Fruit fly (Drosophila melanogaster) whole organism, prepupa: ENCODE data around the gene enc.

Experiments
- Blimp-1 ChIP-seq: fragments of 200-800 bp; sonication (Bioruptor generic); optimal IDR thresholded peaks from 3 replicates; lab custom pipeline; 2017; ENCODE audit warnings: missing biosample characterization, missing genetic modification characterization, mild to moderate bottlenecking, moderate library complexity, missing genetic modification reagents
- CG10669 ChIP-seq: fragments of 200-800 bp; sonication (Bioruptor generic); optimal IDR thresholded peaks from 3 replicates; lab custom pipeline; 2018; ENCODE audit warnings: missing biosample characterization, mild to moderate bottlenecking, missing genetic modification characterization, moderate library complexity
- CG11294 ChIP-seq: fragments of 200-800 bp; sonication (Bioruptor generic); IDR thresholded peaks from 2 replicates; pipeline ENCODE4 v1.3.6; 2022; ENCODE audit warnings: missing biosample characterization, missing genetic modification characterization
- CG11902 ChIP-seq: fragments of 200-800 bp; sonication (Bioruptor generic); optimal IDR thresholded peaks from 3 replicates; lab custom pipeline; 2016; ENCODE audit warnings: missing biosample characterization, missing genetic modification characterization
- CG15336 ChIP-seq: fragments of 200-800 bp; sonication (Bioruptor generic); IDR thresholded peaks from 2 replicates; pipeline ENCODE4 v1.3.6; 2022; ENCODE audit warnings: missing biosample characterization, missing genetic modification characterization
- CG1621 ChIP-seq: fragments of 200-800 bp; sonication (Bioruptor generic); optimal IDR thresholded peaks from 3 replicates; lab custom pipeline; 2018; ENCODE audit warnings: missing biosample characterization, mild to moderate bottlenecking, missing genetic modification characterization
- CG16779 ChIP-seq: fragments of 200-800 bp; sonication (Bioruptor generic); optimal IDR thresholded peaks from 3 replicates; lab custom pipeline; 2017; ENCODE audit warnings: missing biosample characterization, mild to moderate bottlenecking, missing genetic modification characterization
- CG31627 ChIP-seq: fragments of 200-800 bp; sonication (Bioruptor generic); optimal IDR thresholded peaks from 3 replicates; lab custom pipeline; 2016; ENCODE audit warnings: missing biosample characterization, missing genetic modification characterization
- CG34406 ChIP-seq: fragments of 200-800 bp; sonication (Bioruptor generic); optimal IDR thresholded peaks from 3 replicates; lab custom pipeline; 2016; ENCODE audit warnings: missing biosample characterization, missing genetic modification characterization
- CG3919 ChIP-seq: fragments of 200-800 bp; sonication (Bioruptor generic); optimal IDR thresholded peaks from 3 replicates; lab custom pipeline; 2016; ENCODE audit warnings: missing biosample characterization, missing genetic modification characterization
- CG6163 ChIP-seq: fragments of 200-800 bp; sonication (Bioruptor generic); IDR thresholded peaks from 3 replicates; pipeline ENCODE4 v1.3.6; 2022; ENCODE audit warnings: missing biosample characterization, missing genetic modification characterization
- CG6276 ChIP-seq: fragments of 200-800 bp; sonication (Bioruptor generic); optimal IDR thresholded peaks from 2 replicates; lab custom pipeline; 2017; ENCODE audit warnings: missing biosample characterization, mild to moderate bottlenecking, missing genetic modification characterization
- CG6792 ChIP-seq: fragments of 200-800 bp; sonication (Bioruptor generic); optimal IDR thresholded peaks from 3 replicates; lab custom pipeline; 2016; ENCODE audit warnings: missing biosample characterization, missing genetic modification characterization
- CG6854 ChIP-seq: fragments of 200-800 bp; sonication (Bioruptor generic); optimal IDR thresholded peaks from 2 replicates; lab custom pipeline; 2017; ENCODE audit warnings: missing biosample characterization, mild to moderate bottlenecking, missing genetic modification characterization
- CG8119 ChIP-seq: fragments of 200-800 bp; sonication (Bioruptor generic); IDR thresholded peaks from 3 replicates; pipeline ENCODE4 v1.3.6; 2022; ENCODE audit warnings: missing biosample characterization, missing genetic modification characterization
- CG8632 ChIP-seq: fragments of 200-800 bp; sonication (Bioruptor generic); optimal IDR thresholded peaks from 3 replicates; lab custom pipeline; 2016; ENCODE audit warnings: missing biosample characterization, missing genetic modification characterization
- CG9139 ChIP-seq: fragments of 200-800 bp; sonication (Bioruptor generic); optimal IDR thresholded peaks from 3 replicates; lab custom pipeline; 2017; ENCODE audit warnings: missing biosample characterization, mild to moderate bottlenecking, missing genetic modification characterization
- Eip75B ChIP-seq: fragments of 200-800 bp; sonication (Bioruptor generic); optimal IDR thresholded peaks from 3 replicates; lab custom pipeline; 2016; ENCODE audit warnings: missing biosample characterization, missing genetic modification characterization
- Eip93F ChIP-seq: fragments of 200-800 bp; sonication (Bioruptor generic); optimal IDR thresholded peaks from 2 replicates; lab custom pipeline; 2016; ENCODE audit warnings: missing biosample characterization, mild to moderate bottlenecking, missing genetic modification characterization
- Ets96B ChIP-seq: fragments of 200-800 bp; optimal IDR thresholded peaks from 2 replicates; lab custom pipeline; 2019; ENCODE audit warnings: missing biosample characterization, mild to moderate bottlenecking, missing genetic modification characterization, moderate library complexity
- Gug ChIP-seq: fragments of 200-800 bp; sonication (Bioruptor generic); IDR thresholded peaks from 2 replicates; pipeline ENCODE4 v1.3.6; 2022; ENCODE audit warnings: missing biosample characterization, missing genetic modification characterization
- Hr38 ChIP-seq: sonication (Bioruptor generic); optimal IDR thresholded peaks from 2 replicates; lab custom pipeline; 2016; ENCODE audit warnings: missing biosample characterization, missing genetic modification characterization
- Hr39 ChIP-seq: fragments of 200-800 bp; sonication (Bioruptor generic); optimal IDR thresholded peaks from 2 replicates; lab custom pipeline; 2016; ENCODE audit warnings: missing biosample characterization, missing genetic modification characterization
- Lpt ChIP-seq: fragments of 200-800 bp; sonication (Bioruptor generic); optimal IDR thresholded peaks from 3 replicates; lab custom pipeline; 2016; ENCODE audit warnings: missing biosample characterization, missing genetic modification characterization
- Met ChIP-seq: fragments of 200-800 bp; sonication (Bioruptor generic); optimal IDR thresholded peaks from 3 replicates; lab custom pipeline; 2016; ENCODE audit warnings: missing biosample characterization, missing genetic modification characterization
- OdsH ChIP-seq: fragments of 200-800 bp; sonication (Bioruptor generic); optimal IDR thresholded peaks from 3 replicates; lab custom pipeline; 2016; ENCODE audit warnings: missing biosample characterization, missing genetic modification characterization
- Smox ChIP-seq: fragments of 200-800 bp; sonication (Bioruptor generic); optimal IDR thresholded peaks from 3 replicates; lab custom pipeline; 2016; ENCODE audit warnings: missing biosample characterization, missing genetic modification characterization
- Sox102F ChIP-seq: fragments of 200-800 bp; sonication (Bioruptor generic); optimal IDR thresholded peaks from 2 replicates; lab custom pipeline; 2016; ENCODE audit warnings: missing biosample characterization, mild to moderate bottlenecking, missing genetic modification characterization
- Sox14 ChIP-seq: fragments of 200-800 bp; sonication (Bioruptor generic); optimal IDR thresholded peaks from 3 replicates; lab custom pipeline; 2016; ENCODE audit warnings: missing biosample characterization, missing genetic modification characterization
- Sox15 ChIP-seq: fragments of 200-800 bp; sonication (Bioruptor generic); optimal IDR thresholded peaks from 3 replicates; lab custom pipeline; 2016; ENCODE audit warnings: missing biosample characterization, missing genetic modification characterization
- acj6 ChIP-seq: fragments of 200-800 bp; sonication (Bioruptor generic); optimal IDR thresholded peaks from 3 replicates; lab custom pipeline; 2016; ENCODE audit warnings: missing biosample characterization, missing genetic modification characterization
- dac ChIP-seq: fragments of 200-800 bp; sonication (Bioruptor generic); optimal IDR thresholded peaks from 2 replicates; lab custom pipeline; 2017; ENCODE audit warnings: missing biosample characterization, mild to moderate bottlenecking, missing genetic modification characterization
- dsx ChIP-seq: fragments of 200-800 bp; optimal IDR thresholded peaks from 3 replicates; lab custom pipeline; 2019; ENCODE audit warnings: missing biosample characterization, mild to moderate bottlenecking, missing genetic modification characterization, moderate library complexity; ENCODE audit not compliant: poor library complexity, severe bottlenecking
- eg ChIP-seq: fragments of 200-800 bp; sonication (Bioruptor generic); IDR thresholded peaks from 3 replicates; pipeline ENCODE4 v1.3.6; 2022; ENCODE audit warnings: missing biosample characterization, missing genetic modification characterization
- esn ChIP-seq: fragments of 200-800 bp; sonication (Bioruptor generic); optimal IDR thresholded peaks from 2 replicates; lab custom pipeline; 2016; ENCODE audit warnings: missing biosample characterization, mild to moderate bottlenecking, missing genetic modification characterization, moderate library complexity
- fd59A ChIP-seq: fragments of 200-800 bp; sonication (Bioruptor generic); optimal IDR thresholded peaks from 2 replicates; lab custom pipeline; 2017; ENCODE audit warnings: missing biosample characterization, mild to moderate bottlenecking, missing genetic modification characterization, missing genetic modification reagents
- fd85E ChIP-seq: fragments of 200-800 bp; sonication (Bioruptor generic); optimal IDR thresholded peaks from 3 replicates; lab custom pipeline; 2016; ENCODE audit warnings: missing biosample characterization, missing genetic modification characterization
- fkh ChIP-seq: fragments of 200-800 bp; sonication (Bioruptor generic); optimal IDR thresholded peaks from 3 replicates; lab custom pipeline; 2017; ENCODE audit warnings: missing biosample characterization, mild to moderate bottlenecking, missing genetic modification characterization, moderate library complexity
- net ChIP-seq: fragments of 200-800 bp; sonication (Bioruptor generic); optimal IDR thresholded peaks from 3 replicates; lab custom pipeline; 2016; ENCODE audit warnings: missing biosample characterization, missing genetic modification characterization
- pdm3 ChIP-seq: fragments of 200-800 bp; sonication (Bioruptor generic); optimal IDR thresholded peaks from 3 replicates; lab custom pipeline; 2016; ENCODE audit warnings: missing biosample characterization, missing genetic modification characterization
- salr ChIP-seq, 2 experiments: fragments of 200-800 bp; sonication (Bioruptor generic); optimal IDR thresholded peaks; 3 replicates each; lab custom pipeline; 2016 to 2018; ENCODE audit warnings: missing biosample characterization in 2 of 2, missing genetic modification characterization in 2 of 2, mild to moderate bottlenecking in 1 of 2
- ss ChIP-seq, 2 experiments: fragments of 200-800 bp; sonication (Bioruptor generic); optimal IDR thresholded peaks; 2 replicates in 1 of 2; 3 replicates in 1 of 2; lab custom pipeline; 2017 to 2018; ENCODE audit warnings: mild to moderate bottlenecking in 2 of 2, missing biosample characterization in 2 of 2, missing genetic modification characterization in 2 of 2, moderate library complexity in 1 of 2
- svp ChIP-seq: fragments of 200-800 bp; sonication (Bioruptor generic); peaks from one replicate; lab custom pipeline; 2016; ENCODE audit warnings: missing biosample characterization, missing genetic modification characterization
- topi ChIP-seq: fragments of 200-800 bp; sonication (Bioruptor generic); optimal IDR thresholded peaks from 3 replicates; lab custom pipeline; 2016; ENCODE audit warnings: missing biosample characterization, missing genetic modification characterization
- vri ChIP-seq: fragments of 200-800 bp; sonication (Bioruptor generic); optimal IDR thresholded peaks from 3 replicates; lab custom pipeline; 2016; ENCODE audit warnings: missing biosample characterization, mild to moderate bottlenecking, missing genetic modification characterization

Gene enc

DNA sequence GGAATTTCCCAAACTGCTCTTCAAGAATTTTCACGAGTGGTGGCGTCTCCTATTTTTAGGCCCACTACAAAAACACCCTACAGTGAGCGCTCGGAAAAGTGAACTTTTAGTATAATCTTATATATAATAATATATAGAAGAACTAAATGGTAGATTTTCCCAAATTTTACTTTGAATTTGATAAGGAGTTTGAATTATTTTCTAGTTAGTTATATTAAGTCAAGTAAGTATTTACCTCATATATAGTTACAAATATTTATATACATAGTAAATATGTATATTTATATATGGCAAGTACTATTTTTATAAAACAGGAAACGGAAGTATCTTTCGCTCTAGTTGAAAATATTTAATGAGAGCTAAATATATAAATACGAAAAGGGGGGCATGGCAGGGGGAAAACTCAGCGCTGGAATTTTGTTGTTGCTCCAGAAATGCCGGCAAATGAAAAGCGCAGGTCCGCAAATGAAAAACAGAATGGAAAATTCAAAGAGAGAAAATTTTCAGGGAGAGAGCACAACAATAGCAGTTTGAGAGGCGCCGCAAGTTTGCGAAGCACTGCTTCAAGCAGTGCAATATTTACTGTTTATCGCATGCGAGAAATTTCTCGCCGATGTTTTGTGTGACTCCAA lies 29.6 kb upstream of the enc start (continued):
- no peak for TF ChIP-seq dac (GFP tag; lab: Kevin White, UChicago)
- TF ChIP-seq Hr38 (GFP tag; lab: Kevin White, UChicago), result no peak
- TF ChIP-seq Gug, result no peak
- TF ChIP-seq Smox (GFP tag; lab: Kevin White, UChicago), result no peak
- no peak for TF ChIP-seq CG1621 (tag; lab: Kevin White, UChicago)
- TF ChIP-seq, all 60 proteins: peak for 5

DNA sequence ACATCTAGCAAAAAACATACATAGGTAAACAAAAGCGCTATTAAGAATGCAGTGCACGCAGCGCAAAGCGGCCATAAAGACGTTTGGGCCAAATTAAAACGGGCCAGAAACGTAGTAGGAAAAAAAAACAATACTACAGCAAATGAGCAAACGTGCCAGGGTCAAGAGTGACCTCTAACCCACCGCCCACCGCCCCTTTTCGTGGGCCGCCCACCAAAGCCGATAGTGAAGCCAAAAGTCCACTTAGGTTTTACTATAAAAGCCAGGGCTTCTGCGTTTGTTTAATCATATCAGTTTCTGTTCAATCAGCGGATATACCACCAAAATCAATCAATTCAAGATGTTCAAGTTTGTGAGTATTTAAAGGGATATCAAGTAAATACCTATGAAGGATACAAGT lies 28.0 kb upstream of the enc start, which contains the start of gene CG32266:
CG32266 (plus strand) TSS at position 301 of the 400 bp plus-strand sequence.
- no peak for TF ChIP-seq acj6 (GFP tag; lab: Kevin White, UChicago)
- TF ChIP-seq CG9139, result no peak
- no peak for TF ChIP-seq salr (GFP tag; optimal IDR thresholded peaks at IDR 0.05; lab: Kevin White, UChicago)

DNA sequence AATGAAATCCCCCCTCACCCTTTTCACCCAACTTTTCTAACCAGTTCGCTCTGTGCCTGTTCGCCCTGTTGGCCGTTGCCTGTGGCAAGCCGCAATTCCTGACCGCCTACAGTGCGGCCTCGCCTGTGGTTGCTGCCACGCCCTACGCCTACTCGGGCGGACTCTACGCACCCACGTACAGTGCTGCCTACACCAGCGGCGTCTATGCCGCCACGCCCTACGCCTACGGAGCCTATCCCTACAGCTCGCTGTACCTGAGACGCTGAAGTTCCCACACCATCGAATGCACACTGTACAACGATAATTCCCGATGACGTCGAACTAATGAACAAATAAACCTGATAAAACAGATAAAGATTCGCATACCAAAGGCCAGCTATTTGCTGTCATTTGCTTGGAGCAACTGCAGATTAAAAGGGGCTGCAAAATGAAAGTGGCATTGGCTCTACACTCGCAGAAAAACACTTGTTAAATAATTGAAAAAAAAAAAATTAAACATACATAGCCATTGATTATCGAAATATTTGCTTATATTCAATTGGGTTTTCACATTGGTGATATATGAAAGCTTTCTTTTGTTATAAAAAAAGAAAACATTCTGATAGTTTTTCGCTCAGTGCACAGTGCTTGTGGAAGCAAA lies 27.3 kb upstream of the enc start:
- no peak for TF ChIP-seq ss (GFP tag; optimal IDR thresholded peaks at IDR 0.05; lab: Kevin White, UChicago)
- no peak for TF ChIP-seq Eip93F (GFP tag; lab: Kevin White, UChicago)
- no peak for TF ChIP-seq CG10669 (GFP tag; lab: Kevin White, UChicago)
- no peak for TF ChIP-seq CG9139
- TF ChIP-seq Sox102F, result no peak
- no peak for TF ChIP-seq CG11294 (GFP tag; lab: Robert Waterston, UW)
- peak; percentile 20 for TF ChIP-seq CG6792
- no peak for TF ChIP-seq net
- peak; percentile 11 for TF ChIP-seq OdsH (GFP tag; lab: Kevin White, UChicago)
- TF ChIP-seq Met (GFP tag; lab: Kevin White, UChicago), result no peak
- peak; percentile 32 for TF ChIP-seq esn (GFP tag; lab: Kevin White, UChicago)
- no peak for TF ChIP-seq vri
- TF ChIP-seq fd85E (GFP tag; lab: Kevin White, UChicago), result no peak
- TF ChIP-seq topi (GFP tag; lab: Kevin White, UChicago), result peak; percentile 22
- peak; percentile 53 for TF ChIP-seq CG6276 (GFP tag; lab: Kevin White, UChicago)
- TF ChIP-seq dac (GFP tag; lab: Kevin White, UChicago), result no peak
- TF ChIP-seq Eip75B, result peak; percentile 20
- no peak for TF ChIP-seq CG34406
- peak; percentile 55; the same call in 2 of the 3 replicates for TF ChIP-seq eg (GFP tag; lab: Robert Waterston, UW)
- peak; percentile 11 for TF ChIP-seq Ets96B
- no peak for TF ChIP-seq CG6854 (GFP tag; lab: Kevin White, UChicago)
- peak; percentile 12 for TF ChIP-seq Hr39 (GFP tag; lab: Kevin White, UChicago)
- TF ChIP-seq Sox14, result no peak
- TF ChIP-seq fkh (GFP tag; lab: Kevin White, UChicago), result no peak
- TF ChIP-seq CG15336, result peak; percentile 41; the same call in 1 of the 2 replicates
- no peak for TF ChIP-seq Blimp-1 (GFP tag; lab: Kevin White, UChicago)
- TF ChIP-seq CG16779 (tag; lab: Kevin White, UChicago), result no peak
- no peak for TF ChIP-seq fd59A
- no peak; the same call in 2 of the 3 replicates for TF ChIP-seq CG8119 (GFP tag; lab: Robert Waterston, UW)
- no peak for TF ChIP-seq CG8632 (GFP tag; lab: Kevin White, UChicago)
- no peak for TF ChIP-seq CG31627
- TF ChIP-seq dsx (GFP tag; lab: Kevin White, UChicago), result no peak
- TF ChIP-seq acj6 (GFP tag; lab: Kevin White, UChicago), result peak; percentile 7
- TF ChIP-seq salr (GFP tag; optimal IDR thresholded peaks at IDR 0.05; lab: Kevin White, UChicago), result peak in 1 of 2 experiments; percentile 33
- TF ChIP-seq CG6163 (GFP tag; lab: Robert Waterston, UW), result peak; percentile 14; the same call in 1 of the 3 replicates
- TF ChIP-seq Lpt (GFP tag; lab: Kevin White, UChicago), result no peak
- TF ChIP-seq CG11902 (GFP tag; lab: Kevin White, UChicago), result peak; percentile 16
- peak; percentile 39 for TF ChIP-seq CG3919 (GFP tag; lab: Kevin White, UChicago)
- TF ChIP-seq Hr38 (GFP tag; lab: Kevin White, UChicago), result no peak
- TF ChIP-seq svp, result peak; percentile 28
- no peak for TF ChIP-seq Sox15 (GFP tag; lab: Kevin White, UChicago)
- TF ChIP-seq pdm3, result peak; percentile 20
